Worm (Caenorhabditis elegans): ENCODE results near the gene aqp-11.

The aqp-11 gene

DNA sequence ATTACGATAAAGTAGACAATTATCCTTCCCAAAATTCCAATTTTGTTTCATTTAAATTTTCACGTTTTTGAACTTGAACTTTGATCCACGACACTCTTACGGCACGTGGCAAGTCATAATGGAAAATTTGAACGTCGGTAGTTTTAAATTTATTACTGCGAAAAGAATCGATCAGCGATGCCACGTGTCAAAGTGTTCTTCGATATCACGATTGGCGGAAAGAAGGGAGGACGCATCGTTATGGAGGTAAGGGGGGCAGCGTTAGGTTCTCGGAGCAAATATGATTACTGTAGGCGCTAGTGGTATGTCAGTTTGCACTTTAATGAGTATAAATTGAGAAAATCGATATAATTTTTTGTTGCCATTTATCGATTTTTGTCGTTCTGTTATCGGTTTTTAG is 19.5 kb downstream of the aqp-11 start, which contains the start of gene cyn-2:
cyn-2 (plus strand) TSS at position 114 of the 400 bp plus-strand sequence.
- TF ChIP-seq F13H6.1 (tag; optimal IDR thresholded peaks at IDR 0.05) (no peak), ceh-31 (tag; optimal IDR thresholded peaks at IDR 0.05) (no peak), fkh-6 (tag; optimal IDR thresholded peaks at IDR 0.05) (no peak), ahr-1 (tag; optimal IDR thresholded peaks at IDR 0.05) (no peak), dmd-4 (tag; optimal IDR thresholded peaks at IDR 0.05; ENCODE audit: borderline replicate concordance) (no peak), ztf-16 (tag; optimal IDR thresholded peaks at IDR 0.05) (no peak), ceh-30 (tag; optimal IDR thresholded peaks at IDR 0.05) (no peak), npax-4 (tag; optimal IDR thresholded peaks at IDR 0.05) (no peak), pag-3 (tag; optimal IDR thresholded peaks at IDR 0.05; ENCODE audit: borderline replicate concordance) (no peak), C38D4.7 (GFP tag; optimal IDR thresholded peaks at IDR 0.05) (no peak), pat-9 (tag; optimal IDR thresholded peaks at IDR 0.05) (no peak), T23F11.4 (GFP tag; optimal IDR thresholded peaks at IDR 0.05) (no peak)

DNA sequence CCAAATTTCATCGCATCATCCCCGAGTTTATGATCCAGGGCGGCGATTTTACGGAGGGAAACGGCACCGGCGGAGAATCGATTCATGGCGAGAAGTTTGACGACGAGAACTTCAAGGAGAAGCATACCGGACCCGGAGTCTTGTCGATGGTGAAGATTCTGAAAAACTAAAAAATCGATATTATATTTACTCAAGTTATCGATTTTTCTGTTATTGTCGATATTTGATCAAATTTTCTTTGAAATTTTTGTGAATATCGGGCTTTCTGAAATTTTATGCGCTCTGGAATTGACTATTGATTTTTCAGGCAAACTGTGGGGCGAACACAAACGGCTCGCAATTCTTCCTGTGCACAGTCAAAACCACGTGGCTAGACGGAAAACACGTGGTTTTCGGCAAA is 20.1 kb downstream of the aqp-11 start:
- TF ChIP-seq ceh-19 (GFP tag; optimal IDR thresholded peaks at IDR 0.05) (no peak), ceh-48 (tag; optimal IDR thresholded peaks at IDR 0.05) (peak; percentile 9), pax-1 (tag; optimal IDR thresholded peaks at IDR 0.05) (no peak)

DNA sequence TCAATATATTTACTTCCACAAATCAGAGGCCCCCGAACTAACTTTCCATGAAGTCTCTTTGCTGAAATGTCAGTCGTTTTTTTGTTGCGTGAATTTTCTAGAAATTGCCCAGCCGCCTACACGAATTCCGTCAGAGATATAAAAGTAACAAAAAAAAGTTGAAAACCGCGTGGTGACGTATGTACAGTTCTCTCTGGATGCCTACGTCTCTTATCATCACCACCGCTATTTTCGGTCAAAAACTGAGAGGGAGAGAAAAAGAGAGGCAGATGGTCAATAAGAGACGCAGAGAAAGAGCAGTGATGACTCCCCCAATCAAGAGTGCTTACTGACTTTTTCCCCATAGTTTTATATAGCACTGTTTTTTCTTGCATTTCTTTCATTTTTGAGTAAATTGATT is 21.0 kb downstream of the aqp-11 start:
- peak; percentile 27 for TF ChIP-seq nfya-1 (tag; optimal IDR thresholded peaks at IDR 0.05)
- no peak for TF ChIP-seq ceh-9 (tag; optimal IDR thresholded peaks at IDR 0.05)
- peak; percentile 54 for TF ChIP-seq elt-2 (tag; optimal IDR thresholded peaks at IDR 0.05)
- TF ChIP-seq dve-1 (tag; optimal IDR thresholded peaks at IDR 0.05) = peak; percentile 4

DNA sequence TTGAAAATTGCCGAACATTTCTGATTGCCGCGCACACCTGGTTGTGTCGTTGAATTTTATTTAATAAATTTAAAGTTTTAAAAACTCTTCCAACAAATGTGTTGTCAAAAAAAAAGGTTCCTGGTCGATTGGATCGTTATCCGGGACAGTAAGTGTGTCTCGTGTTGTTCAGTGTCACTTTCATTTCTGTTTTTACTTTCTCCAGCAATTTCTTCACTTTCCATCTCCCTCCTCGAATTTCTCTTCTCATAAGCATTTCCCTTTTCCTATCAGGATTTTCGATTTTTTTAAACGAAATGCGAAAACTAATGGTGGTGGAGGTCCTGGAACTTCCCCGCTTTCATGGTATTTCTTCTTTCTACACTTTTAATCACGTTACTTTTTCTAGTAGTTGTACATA is 22.5 kb downstream of the aqp-11 start:
- no peak for TF ChIP-seq unc-86 (tag; optimal IDR thresholded peaks at IDR 0.05)
- no peak for TF ChIP-seq nhr-232 (tag; optimal IDR thresholded peaks at IDR 0.05)
- TF ChIP-seq ceh-34 (tag; optimal IDR thresholded peaks at IDR 0.05) = no peak
- TF ChIP-seq tbx-2 (tag; optimal IDR thresholded peaks at IDR 0.05) = no peak
- no peak for TF ChIP-seq ceh-2 (tag; optimal IDR thresholded peaks at IDR 0.05)
- no peak for TF ChIP-seq sdc-2 (tag; optimal IDR thresholded peaks at IDR 0.05)
- no peak for TF ChIP-seq ztf-16 (tag; optimal IDR thresholded peaks at IDR 0.05)
- no peak for TF ChIP-seq hlh-15 (tag; optimal IDR thresholded peaks at IDR 0.05)
- TF ChIP-seq hlh-30 (tag; optimal IDR thresholded peaks at IDR 0.05; ENCODE audit: insufficient read depth) = no peak

DNA sequence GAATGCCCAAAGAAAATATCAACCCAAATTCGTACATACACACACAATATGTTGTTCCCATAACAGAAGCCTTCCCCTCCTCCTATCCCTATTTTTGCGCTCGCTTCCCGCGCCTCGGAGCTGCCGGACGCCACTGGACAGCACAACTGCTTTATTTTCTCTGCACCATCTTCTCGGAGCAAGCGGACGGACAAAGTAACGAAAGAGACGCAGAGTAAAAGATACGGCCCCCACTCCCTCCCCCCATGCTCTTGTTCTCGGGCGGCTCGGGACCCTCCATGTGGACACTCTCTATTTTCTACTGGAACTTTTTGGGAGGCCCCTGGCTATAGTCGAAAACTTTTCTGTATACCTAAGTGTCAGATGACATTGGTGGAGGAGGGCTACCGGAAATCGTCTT is 24.7 kb downstream of the aqp-11 start:
- TF ChIP-seq hlh-13 (GFP tag; optimal IDR thresholded peaks at IDR 0.05) = no peak
- no peak for TF ChIP-seq elt-4 (tag; optimal IDR thresholded peaks at IDR 0.05)
- no peak for TF ChIP-seq K02D7.2 (tag; optimal IDR thresholded peaks at IDR 0.05)
- TF ChIP-seq unc-42 (tag; optimal IDR thresholded peaks at IDR 0.05) = peak; percentile 3
- peak; percentile 25 for TF ChIP-seq ceh-2 (tag; optimal IDR thresholded peaks at IDR 0.05)
- TF ChIP-seq pha-4 (tag; optimal IDR thresholded peaks at IDR 0.05) = no peak
- peak; percentile 10 for TF ChIP-seq ceh-31 (tag; optimal IDR thresholded peaks at IDR 0.05)
- TF ChIP-seq ceh-14 (tag; optimal IDR thresholded peaks at IDR 0.05) = no peak
- TF ChIP-seq lin-11 (tag; optimal IDR thresholded peaks at IDR 0.05) = no peak
- TF ChIP-seq ama-1 (optimal IDR thresholded peaks at IDR 0.05) = no peak
- TF ChIP-seq hlh-15 (tag; optimal IDR thresholded peaks at IDR 0.05) = no peak
- TF ChIP-seq ceh-30 (tag; optimal IDR thresholded peaks at IDR 0.05) = no peak
- TF ChIP-seq odd-2 (tag; optimal IDR thresholded peaks at IDR 0.05) = no peak
- TF ChIP-seq ets-4 (tag; optimal IDR thresholded peaks at IDR 0.05) = no peak
- TF ChIP-seq pros-1 (tag; optimal IDR thresholded peaks at IDR 0.05) = no peak
- TF ChIP-seq ceh-22 (tag; optimal IDR thresholded peaks at IDR 0.05) = no peak
- TF ChIP-seq dve-1 (tag; optimal IDR thresholded peaks at IDR 0.05) = no peak
- TF ChIP-seq tbx-2 (tag; optimal IDR thresholded peaks at IDR 0.05) = peak; percentile 7
- no peak for TF ChIP-seq fkh-6 (tag; optimal IDR thresholded peaks at IDR 0.05)
- TF ChIP-seq gmeb-2 (tag; optimal IDR thresholded peaks at IDR 0.05) = no peak
- no peak for TF ChIP-seq fkh-10 (GFP tag; optimal IDR thresholded peaks at IDR 0.05)
- TF ChIP-seq hlh-8 (tag; optimal IDR thresholded peaks at IDR 0.05) = no peak
- no peak for TF ChIP-seq syd-9 (tag; optimal IDR thresholded peaks at IDR 0.05)
- TF ChIP-seq pax-1 (tag; optimal IDR thresholded peaks at IDR 0.05) = no peak
- TF ChIP-seq C38D4.7 (GFP tag; optimal IDR thresholded peaks at IDR 0.05) = no peak
- no peak for TF ChIP-seq unc-55 (GFP tag; optimal IDR thresholded peaks at IDR 0.05)
- no peak for TF ChIP-seq K09A11.1 (tag; optimal IDR thresholded peaks at IDR 0.05; ENCODE audit: insufficient read depth)
- peak; percentile 31 for TF ChIP-seq nfya-1 (tag; optimal IDR thresholded peaks at IDR 0.05)
- no peak for TF ChIP-seq dmd-4 (tag; optimal IDR thresholded peaks at IDR 0.05; ENCODE audit: borderline replicate concordance)

Measured in whole organism, late embryonic.